Worm (Caenorhabditis elegans): ENCODE measurements around the gene clec-36.
A peak's percentile ranks its signal among the peaks of the same experiment; 100 is the strongest.

Gene clec-36

ce11 chrV:16833672-16834071 is 14.7 kb downstream of the clec-36 start:
- TF ChIP-seq bed-1 (GFP tag; IDR thresholded peaks at IDR 0.05) (no peak), egrh-3 (GFP tag; IDR thresholded peaks at IDR 0.05) (peak; percentile 52; the same call in 1 of the 2 replicates)

DNA sequence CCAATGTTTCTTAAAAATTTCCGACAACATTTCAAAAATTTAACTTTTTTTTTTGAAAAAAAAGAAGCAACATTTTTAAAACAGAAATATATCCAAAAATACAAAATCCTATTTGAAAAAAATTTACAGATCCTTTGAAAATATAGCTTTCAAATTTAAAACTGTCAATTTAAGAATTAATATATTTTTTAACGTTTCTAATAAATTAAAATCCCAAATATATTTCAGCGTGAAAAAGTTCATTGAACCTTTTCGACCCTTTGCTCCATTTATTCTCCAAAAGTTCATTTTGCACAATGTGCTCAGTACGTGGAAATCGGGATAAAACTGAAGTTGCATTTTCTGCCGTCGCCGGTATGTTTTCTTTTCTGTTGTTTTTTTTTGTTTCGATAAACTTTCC is 15.5 kb downstream of the clec-36 start, which contains the start of gene phy-3:
phy-3 (plus strand) TSS at position 301 of the 400 bp plus-strand sequence.
- no peak for TF ChIP-seq F57A8.1 (GFP tag; optimal IDR thresholded peaks at IDR 0.05)
- TF ChIP-seq cebp-2 (GFP tag; IDR thresholded peaks at IDR 0.05), result no peak
- TF ChIP-seq rcor-1 (GFP tag; IDR thresholded peaks at IDR 0.05), result no peak
- no peak for TF ChIP-seq F37B4.10 (GFP tag; IDR thresholded peaks at IDR 0.05)
- no peak for TF ChIP-seq F23B12.7 (tag; optimal IDR thresholded peaks at IDR 0.05; ENCODE audit: insufficient read depth)
- TF ChIP-seq atf-7 (tag; optimal IDR thresholded peaks at IDR 0.05), result no peak
- TF ChIP-seq ceh-40 (GFP tag; IDR thresholded peaks at IDR 0.05), result no peak
- no peak for TF ChIP-seq C17E4.6 (GFP tag; IDR thresholded peaks at IDR 0.05)
- no peak for TF ChIP-seq cebp-1 (GFP tag; IDR thresholded peaks at IDR 0.05)
- TF ChIP-seq cebp-1 (tag; optimal IDR thresholded peaks at IDR 0.05), result no peak
- TF ChIP-seq pbrm-1 (GFP tag; IDR thresholded peaks at IDR 0.05), result no peak

DNA sequence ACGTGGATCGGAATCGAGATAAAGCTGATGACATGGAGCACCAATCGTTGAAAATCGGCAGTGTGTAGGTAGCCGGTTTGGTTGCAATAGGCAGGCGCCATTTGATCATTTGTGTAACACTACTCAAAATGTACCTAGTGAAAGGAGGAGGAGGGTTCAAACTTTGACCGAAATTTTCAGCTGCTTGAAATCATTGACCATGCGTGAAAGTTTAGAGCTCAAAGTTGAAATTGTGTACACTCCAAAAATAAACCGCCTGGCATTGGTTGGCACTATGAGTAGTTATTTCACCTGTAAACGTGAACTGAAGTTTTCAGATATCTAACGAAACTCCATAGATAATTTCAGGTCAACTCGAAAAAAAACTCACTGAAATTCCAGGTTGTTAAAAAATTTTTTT is 16.5 kb downstream of the clec-36 start, which contains the start of gene srh-215:
srh-215 (minus strand) TSS at position 101 of the 400 bp plus-strand sequence.
- TF ChIP-seq C17E4.6 (GFP tag; IDR thresholded peaks at IDR 0.05) (no peak), madf-8 (GFP tag; conservative IDR thresholded peaks at IDR 0.05) (no peak), mel-28 (tag; optimal IDR thresholded peaks at IDR 0.05; ENCODE audit: borderline replicate concordance) (no peak)

- TF ChIP-seq ztf-6 (GFP tag; IDR thresholded peaks at IDR 0.05) (no peak), ceh-100 (GFP tag; IDR thresholded peaks at IDR 0.05) (no peak), chd-7 (tag; optimal IDR thresholded peaks at IDR 0.05) (no peak), xnd-1 (tag; optimal IDR thresholded peaks at IDR 0.05) (no peak), hlh-26 (GFP tag; conservative IDR thresholded peaks at IDR 0.05) (no peak)
Observed at ce11 chrV:16831310-16831709, 17.1 kb downstream of the clec-36 start.

- TF ChIP-seq cebp-2 (GFP tag; IDR thresholded peaks at IDR 0.05) (no peak), Y53G8AR.9 (GFP tag; conservative IDR thresholded peaks at IDR 0.05) (no peak), F49E8.2 (tag; optimal IDR thresholded peaks at IDR 0.05; ENCODE audit: insufficient read depth) (no peak), rec-8 (tag; optimal IDR thresholded peaks at IDR 0.05) (no peak), ceh-100 (GFP tag; IDR thresholded peaks at IDR 0.05) (no peak), hrde-1 (tag; optimal IDR thresholded peaks at IDR 0.05; ENCODE audit: borderline replicate concordance) (no peak), B0261.1 (tag; optimal IDR thresholded peaks at IDR 0.05) (no peak), ztf-3 (GFP tag; optimal IDR thresholded peaks at IDR 0.05) (no peak), ceh-79 (tag; optimal IDR thresholded peaks at IDR 0.05) (no peak), aptf-2 (GFP tag; conservative IDR thresholded peaks at IDR 0.05) (no peak), egl-44 (GFP tag; IDR thresholded peaks at IDR 0.05) (no peak), nhr-80 (tag; optimal IDR thresholded peaks at IDR 0.05) (no peak), lag-1 (GFP tag; IDR thresholded peaks at IDR 0.05) (no peak), ccch-3 (GFP tag; optimal IDR thresholded peaks at IDR 0.05) (no peak), T26A5.8 (tag; optimal IDR thresholded peaks at IDR 0.05) (no peak), rcor-1 (GFP tag; IDR thresholded peaks at IDR 0.05) (no peak), ztf-26 (tag; optimal IDR thresholded peaks at IDR 0.05) (no peak), K11D2.4 (GFP tag; IDR thresholded peaks at IDR 0.05) (no peak)
Observed at ce11 chrV:16829396-16829795, 19.0 kb downstream of the clec-36 start, which contains the start of gene srh-214. Gene srh-214, minus strand, starts transcription at chrV:16829755.

All from whole organism, young adult.